Fruit fly (Drosophila melanogaster) whole organism, adult: ENCODE results near the gene bigmax.

Source experiments
- CG11617 ChIP-seq: fragments of 200-800 bp; sonication (Bioruptor generic); optimal IDR thresholded peaks from 2 replicates; lab custom pipeline; 2017; ENCODE audit warnings: mild to moderate bottlenecking, missing biosample characterization, missing genetic modification reagents, missing genetic modification characterization
- CG12768 ChIP-seq: fragments of 200-800 bp; sonication (Bioruptor generic); optimal IDR thresholded peaks from 2 replicates; lab custom pipeline; 2017; ENCODE audit warnings: missing biosample characterization, missing genetic modification characterization, mild to moderate bottlenecking, moderate library complexity, missing genetic modification reagents
- CG14711 ChIP-seq: fragments of 200-800 bp; sonication (Bioruptor generic); optimal IDR thresholded peaks from 2 replicates; lab custom pipeline; 2018; ENCODE audit warnings: missing biosample characterization, mild to moderate bottlenecking, missing genetic modification characterization, moderate library complexity
- CG1620 ChIP-seq: fragments of 200-800 bp; sonication (Bioruptor generic); optimal IDR thresholded peaks from 2 replicates; lab custom pipeline; 2016; ENCODE audit warnings: missing biosample characterization, missing genetic modification characterization
- CG33017 ChIP-seq: fragments of 200-800 bp; sonication (Bioruptor generic); optimal IDR thresholded peaks from 2 replicates; lab custom pipeline; 2018; ENCODE audit warnings: missing biosample characterization, mild to moderate bottlenecking, missing genetic modification characterization, moderate library complexity
- CG5204 ChIP-seq: fragments of 200-800 bp; sonication (Bioruptor generic); optimal IDR thresholded peaks from 2 replicates; lab custom pipeline; 2016; ENCODE audit warnings: missing biosample characterization, missing genetic modification characterization
- CG7045 ChIP-seq: fragments of 200-800 bp; sonication (Bioruptor generic); optimal IDR thresholded peaks from 2 replicates; lab custom pipeline; 2017; ENCODE audit warnings: missing biosample characterization, mild to moderate bottlenecking, missing genetic modification characterization
- CG7101 ChIP-seq: fragments of 200-800 bp; sonication (Bioruptor generic); optimal IDR thresholded peaks from 2 replicates; lab custom pipeline; 2018; ENCODE audit warnings: missing biosample characterization, mild to moderate bottlenecking, missing genetic modification characterization, moderate library complexity
- Clk ChIP-seq: fragments of 200-800 bp; sonication (Bioruptor generic); optimal IDR thresholded peaks from 2 replicates; lab custom pipeline; 2017; ENCODE audit warnings: missing biosample characterization, missing genetic modification characterization
- Crg-1 ChIP-seq: fragments of 200-800 bp; sonication (Bioruptor generic); optimal IDR thresholded peaks from 2 replicates; lab custom pipeline; 2016; ENCODE audit warnings: missing biosample characterization, missing genetic modification characterization
- Hr96 ChIP-seq: fragments of 200-800 bp; sonication (Bioruptor generic); optimal IDR thresholded peaks from 2 replicates; lab custom pipeline; 2016; ENCODE audit warnings: missing biosample characterization, missing genetic modification characterization
- Mnt ChIP-seq: fragments of 200-800 bp; sonication (Bioruptor generic); optimal IDR thresholded peaks from 2 replicates; lab custom pipeline; 2016; ENCODE audit warnings: missing biosample characterization, mild to moderate bottlenecking, missing genetic modification characterization
- bab1 ChIP-seq: fragments of 200-800 bp; sonication (Bioruptor generic); optimal IDR thresholded peaks from 3 replicates; lab custom pipeline; 2019; ENCODE audit warnings: missing biosample characterization, mild to moderate bottlenecking, missing genetic modification characterization, moderate library complexity
- cic ChIP-seq: fragments of 200-800 bp; sonication (Bioruptor generic); optimal IDR thresholded peaks from 2 replicates; lab custom pipeline; 2017; ENCODE audit warnings: missing biosample characterization, mild to moderate bottlenecking, missing genetic modification characterization, moderate library complexity
- cnc ChIP-seq, 2 experiments: fragments of >200 bp; optimal IDR thresholded peaks; 2 replicates each; lab custom pipeline; 2017
- kay ChIP-seq: fragments of 200-800 bp; sonication (Bioruptor generic); peaks from one replicate; lab custom pipeline; 2016; ENCODE audit warnings: missing biosample characterization, missing genetic modification characterization, borderline replicate concordance
- ovo ChIP-seq: fragments of 200-800 bp; sonication (Bioruptor generic); optimal IDR thresholded peaks from 2 replicates; lab custom pipeline; 2016; ENCODE audit warnings: missing biosample characterization, missing genetic modification characterization
- pad ChIP-seq: fragments of 200-800 bp; sonication (Bioruptor generic); optimal IDR thresholded peaks from 3 replicates; lab custom pipeline; 2017; ENCODE audit warnings: missing biosample characterization, missing genetic modification characterization, mild to moderate bottlenecking, moderate library complexity, missing genetic modification reagents
- tj ChIP-seq: fragments of 200-800 bp; sonication (Bioruptor generic); optimal IDR thresholded peaks from 3 replicates; lab custom pipeline; 2017; ENCODE audit warnings: missing biosample characterization, mild to moderate bottlenecking, missing genetic modification characterization, moderate library complexity
- toe ChIP-seq: fragments of 200-800 bp; sonication (Bioruptor generic); optimal IDR thresholded peaks from 2 replicates; lab custom pipeline; 2016; ENCODE audit warnings: missing biosample characterization, missing genetic modification characterization

Gene bigmax

dm6 chr3R:27253921-27254376 is 34.4 kb downstream of the bigmax start:
- TF ChIP-seq ovo (GFP tag; lab: Kevin White, UChicago): no peak
- no peak for TF ChIP-seq CG5204 (GFP tag; lab: Kevin White, UChicago)
- no peak for TF ChIP-seq Mnt (GFP tag; lab: Kevin White, UChicago)
- TF ChIP-seq cnc (optimal IDR thresholded peaks at IDR 0.05; lab: Kevin White, UChicago): no peak
- TF ChIP-seq tj (GFP tag; lab: Kevin White, UChicago): no peak
- no peak for TF ChIP-seq kay (GFP tag; lab: Kevin White, UChicago)
- no peak for TF ChIP-seq CG7101
- TF ChIP-seq Hr96: no peak
- TF ChIP-seq toe: no peak
- TF ChIP-seq CG14711 (tag; lab: Kevin White, UChicago): peak; percentile 21
- peak; percentile 32 for TF ChIP-seq CG33017 (tag; lab: Kevin White, UChicago)
- no peak for TF ChIP-seq cic (GFP tag; lab: Kevin White, UChicago)
- TF ChIP-seq CG12768 (GFP tag; lab: Kevin White, UChicago): no peak
- no peak for TF ChIP-seq Clk
- TF ChIP-seq Crg-1 (GFP tag; lab: Kevin White, UChicago): no peak

DNA sequence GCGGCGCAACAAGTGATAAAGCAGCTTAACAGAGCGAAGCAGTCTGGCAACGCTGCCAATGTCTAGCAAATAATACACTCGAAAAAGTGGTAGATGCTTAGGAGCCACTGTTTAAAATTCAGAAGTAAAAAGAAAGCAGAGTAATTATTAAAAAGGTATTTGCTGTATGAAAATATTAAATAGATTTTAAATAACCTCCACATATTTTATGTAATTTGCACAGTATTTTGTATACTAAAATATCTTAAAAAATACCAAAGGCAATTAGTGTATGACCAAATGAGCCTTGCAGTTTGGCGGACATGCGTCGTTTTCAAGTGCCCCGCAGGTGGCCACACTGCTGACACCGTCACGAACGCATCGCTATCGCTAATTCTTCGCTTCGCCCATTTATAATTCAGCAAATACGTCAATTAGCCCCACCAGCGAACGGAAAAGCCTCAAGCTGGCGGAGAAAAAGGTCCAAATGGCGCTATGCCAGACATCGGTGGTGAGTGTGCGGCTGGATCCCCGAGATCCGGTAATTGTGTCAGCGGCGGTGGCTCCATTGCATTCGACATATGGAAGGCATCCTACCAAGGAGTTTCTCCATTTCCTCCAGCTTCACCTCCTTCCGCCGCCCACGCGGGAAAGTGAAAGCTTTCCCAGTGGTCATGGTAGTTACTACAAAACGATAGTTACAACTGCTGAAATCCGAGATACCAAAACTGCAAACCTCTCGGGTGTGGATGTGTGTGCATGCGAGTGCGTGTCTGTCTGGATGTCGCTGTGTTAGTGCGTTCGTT is 35.0 kb downstream of the bigmax start, which contains the start of gene pll:
TSS of gene pll (minus strand) at position 47 of the 785 bp plus-strand sequence.
- peak; percentile 55 for TF ChIP-seq CG12768 (GFP tag; lab: Kevin White, UChicago)
- TF ChIP-seq CG1620 (GFP tag; lab: Kevin White, UChicago): peak; percentile 83
- TF ChIP-seq ovo (GFP tag; lab: Kevin White, UChicago): peak; percentile 32
- TF ChIP-seq CG11617 (GFP tag; lab: Kevin White, UChicago): peak; percentile 83
- peak; percentile 90 for TF ChIP-seq CG5204 (GFP tag; lab: Kevin White, UChicago)
- peak; percentile 70 for TF ChIP-seq Mnt (GFP tag; lab: Kevin White, UChicago)
- TF ChIP-seq toe: peak; percentile 86
- TF ChIP-seq tj (GFP tag; lab: Kevin White, UChicago): peak; percentile 48
- TF ChIP-seq CG14711 (tag; lab: Kevin White, UChicago): peak; percentile 82
- TF ChIP-seq CG7101: peak; percentile 88
- TF ChIP-seq CG33017 (tag; lab: Kevin White, UChicago): peak; percentile 83
- peak; percentile 80 for TF ChIP-seq Hr96
- peak; percentile 78 for TF ChIP-seq CG7045 (GFP tag; lab: Kevin White, UChicago)
- TF ChIP-seq Clk: peak; percentile 55
- TF ChIP-seq kay (GFP tag; lab: Kevin White, UChicago): no peak
- TF ChIP-seq cic (GFP tag; lab: Kevin White, UChicago): peak; percentile 12
- peak; percentile 51 for TF ChIP-seq pad (GFP tag; lab: Kevin White, UChicago)
- TF ChIP-seq bab1 (GFP tag; lab: Kevin White, UChicago): peak; percentile 89
- peak; percentile 49 for TF ChIP-seq Crg-1 (GFP tag; lab: Kevin White, UChicago)
- TF ChIP-seq cnc (optimal IDR thresholded peaks at IDR 0.05; lab: Kevin White, UChicago): no peak

- TF ChIP-seq cic (GFP tag; lab: Kevin White, UChicago) (no peak), CG1620 (GFP tag; lab: Kevin White, UChicago) (no peak), bab1 (GFP tag; lab: Kevin White, UChicago) (no peak), Hr96 (no peak), CG11617 (GFP tag; lab: Kevin White, UChicago) (no peak), CG14711 (tag; lab: Kevin White, UChicago) (no peak), CG5204 (GFP tag; lab: Kevin White, UChicago) (no peak)
These were observed 37.4 kb downstream of the bigmax start, which contains the start of the genes TTLL6B and TfIIA-L for dm6 chr3R:27250907-27251306. TTLL6B (minus strand) TSS chr3R:27251007. TfIIA-L (plus strand) TSS chr3R:27251112.

DNA sequence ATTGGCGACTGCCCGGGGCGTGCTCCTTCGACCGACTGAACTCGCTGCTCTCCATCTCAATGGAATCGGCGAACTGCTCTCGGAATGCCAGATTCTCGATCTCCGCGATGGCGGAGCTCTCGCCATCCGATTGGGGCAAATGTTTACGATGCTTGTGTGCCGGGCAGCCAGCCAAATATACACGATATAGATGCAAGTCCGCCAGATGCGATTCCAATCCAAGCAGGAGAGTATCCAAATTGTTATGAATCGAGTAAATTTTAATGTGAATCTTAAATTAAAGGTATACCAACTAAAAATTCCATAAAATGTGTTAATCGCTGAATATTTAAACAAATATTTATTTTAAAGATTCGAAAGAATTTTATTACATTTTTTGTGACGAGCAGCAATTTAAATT is 40.4 kb downstream of the bigmax start, which contains the start of gene CG5984:
TSS of gene CG5984 (minus strand) at position 101 of the 400 bp plus-strand sequence.
- TF ChIP-seq cic (GFP tag; lab: Kevin White, UChicago) (no peak), toe (no peak), CG33017 (tag; lab: Kevin White, UChicago) (no peak), Clk (no peak), CG12768 (GFP tag; lab: Kevin White, UChicago) (no peak), tj (GFP tag; lab: Kevin White, UChicago) (no peak), Hr96 (no peak), cnc (optimal IDR thresholded peaks at IDR 0.05; lab: Kevin White, UChicago) (no peak), CG1620 (GFP tag; lab: Kevin White, UChicago) (no peak), ovo (GFP tag; lab: Kevin White, UChicago) (no peak), CG11617 (GFP tag; lab: Kevin White, UChicago) (no peak), pad (GFP tag; lab: Kevin White, UChicago) (no peak), CG7101 (no peak), bab1 (GFP tag; lab: Kevin White, UChicago) (no peak), Crg-1 (GFP tag; lab: Kevin White, UChicago) (no peak), Mnt (GFP tag; lab: Kevin White, UChicago) (no peak), CG7045 (GFP tag; lab: Kevin White, UChicago) (no peak), CG14711 (tag; lab: Kevin White, UChicago) (no peak)

- no peak for TF ChIP-seq Mnt (GFP tag; lab: Kevin White, UChicago)
- no peak for TF ChIP-seq cic (GFP tag; lab: Kevin White, UChicago)
- TF ChIP-seq bab1 (GFP tag; lab: Kevin White, UChicago): peak; percentile 72
- TF ChIP-seq cnc (optimal IDR thresholded peaks at IDR 0.05; lab: Kevin White, UChicago): no peak
- peak; percentile 7 for TF ChIP-seq toe
- TF ChIP-seq Crg-1 (GFP tag; lab: Kevin White, UChicago): no peak
- TF ChIP-seq ovo (GFP tag; lab: Kevin White, UChicago): no peak
- TF ChIP-seq CG7101: peak; percentile 72
- TF ChIP-seq CG1620 (GFP tag; lab: Kevin White, UChicago): no peak
- TF ChIP-seq CG12768 (GFP tag; lab: Kevin White, UChicago): peak; percentile 15
- TF ChIP-seq CG7045 (GFP tag; lab: Kevin White, UChicago): peak; percentile 54
- peak; percentile 26 for TF ChIP-seq CG11617 (GFP tag; lab: Kevin White, UChicago)
- TF ChIP-seq Hr96: no peak
- TF ChIP-seq CG14711 (tag; lab: Kevin White, UChicago): peak; percentile 80
- TF ChIP-seq CG33017 (tag; lab: Kevin White, UChicago): peak; percentile 82
- TF ChIP-seq Clk: no peak
- no peak for TF ChIP-seq CG5204 (GFP tag; lab: Kevin White, UChicago)
- no peak for TF ChIP-seq pad (GFP tag; lab: Kevin White, UChicago)
- TF ChIP-seq tj (GFP tag; lab: Kevin White, UChicago): peak; percentile 25
- TF ChIP-seq kay (GFP tag; lab: Kevin White, UChicago): no peak
These were observed 42.1 kb downstream of the bigmax start for dm6 chr3R:27246264-27246663.
